Worm (Caenorhabditis elegans) whole organism, L1 larva: ENCODE measurements around the gene K11H12.9.

Experiments used
- C04F5.9 ChIP-seq: sonication (generic microtip); optimal IDR thresholded peaks from 2 replicates; lab custom pipeline; 2016; ENCODE audit warnings: missing genetic modification characterization, missing compliant biosample characterization
- C16A3.4 ChIP-seq: fragments of 150-350 bp; optimal IDR thresholded peaks from 2 replicates; lab custom pipeline; 2014; ENCODE audit warnings: missing biosample characterization, missing genetic modification characterization
- Y116A8C.19 ChIP-seq: sonication (generic microtip); optimal IDR thresholded peaks from 2 replicates; lab custom pipeline; 2016; ENCODE audit warnings: missing compliant biosample characterization, missing genetic modification characterization, borderline replicate concordance
- ama-1 ChIP-seq: fragments of 150-350 bp; optimal IDR thresholded peaks from 2 replicates; lab custom pipeline; 2014
- blmp-1 ChIP-seq: fragments of 150-350 bp; optimal IDR thresholded peaks from 2 replicates; lab custom pipeline; 2014; ENCODE audit warnings: missing biosample characterization, missing genetic modification characterization
- ceh-8 ChIP-seq: fragments of 200-800 bp; sonication (Bioruptor generic); optimal IDR thresholded peaks from 2 replicates; lab custom pipeline; 2018; ENCODE audit warnings: mild to moderate bottlenecking, missing genetic modification characterization, moderate library complexity, missing compliant biosample characterization
- ceh-82 ChIP-seq, 3 experiments: fragments of 150-350 bp in 1 of 3; sonication (generic microtip) in 2 of 3; optimal IDR thresholded peaks; 2 replicates each; lab custom pipeline; 2014 to 2017; ENCODE audit warnings: missing biosample characterization in 3 of 3, missing genetic modification characterization in 3 of 3
- ces-1 ChIP-seq: fragments of 150-350 bp; optimal IDR thresholded peaks from 2 replicates; lab custom pipeline; 2014; ENCODE audit warnings: missing biosample characterization, missing genetic modification reagents, missing genetic modification characterization
- efl-1 ChIP-seq, 4 experiments: fragments of 150-350 bp; optimal IDR thresholded peaks in 3 of 4; peaks in 1 of 4; 1 replicate in 1 of 4; 2 replicates in 3 of 4; lab custom pipeline; 2014; ENCODE audit warnings: missing biosample characterization in 2 of 4, missing genetic modification characterization in 2 of 4, missing genetic modification reagents in 2 of 4
- efl-3 ChIP-seq: fragments of 200-800 bp; sonication (Bioruptor generic); optimal IDR thresholded peaks from 2 replicates; lab custom pipeline; 2018; ENCODE audit warnings: mild to moderate bottlenecking, missing genetic modification characterization, missing compliant biosample characterization
- elt-2 ChIP-seq: sonication (generic microtip); optimal IDR thresholded peaks from 2 replicates; lab custom pipeline; 2016; ENCODE audit warnings: missing genetic modification characterization, mild to moderate bottlenecking, inconsistent platforms, missing compliant biosample characterization, missing genetic modification reagents
- elt-3 ChIP-seq, 6 experiments: fragments of 150-350 bp in 1 of 6; sonication (generic microtip); optimal IDR thresholded peaks; 2 replicates each; lab custom pipeline; 2017 to 2018; ENCODE audit warnings: missing biosample characterization in 6 of 6, missing genetic modification characterization in 6 of 6, inconsistent platforms in 1 of 6
- fkh-10 ChIP-seq: sonication (generic microtip); optimal IDR thresholded peaks from 2 replicates; lab custom pipeline; 2017; ENCODE audit warnings: missing biosample characterization, missing genetic modification reagents, missing genetic modification characterization
- fkh-4 ChIP-seq: sonication (generic microtip); optimal IDR thresholded peaks from 2 replicates; lab custom pipeline; 2016; ENCODE audit warnings: missing compliant biosample characterization, missing genetic modification characterization, borderline replicate concordance
- fkh-8 ChIP-seq: sonication (generic microtip); optimal IDR thresholded peaks from 2 replicates; lab custom pipeline; 2016; ENCODE audit warnings: mild to moderate bottlenecking, missing genetic modification characterization, missing compliant biosample characterization
- hlh-17 ChIP-seq: fragments of 200-800 bp; sonication (Bioruptor generic); optimal IDR thresholded peaks from 2 replicates; lab custom pipeline; 2018; ENCODE audit warnings: missing genetic modification characterization, mild to moderate bottlenecking, missing compliant biosample characterization, moderate library complexity, borderline replicate concordance
- hlh-4 ChIP-seq: sonication (generic microtip); optimal IDR thresholded peaks from 2 replicates; lab custom pipeline; 2016; ENCODE audit warnings: mild to moderate bottlenecking, missing genetic modification characterization, missing compliant biosample characterization
- irx-1 ChIP-seq: sonication (generic microtip); optimal IDR thresholded peaks from 2 replicates; lab custom pipeline; 2016; ENCODE audit warnings: missing genetic modification characterization, missing compliant biosample characterization
- lin-35 ChIP-seq, 2 experiments: fragments of 150-350 bp; optimal IDR thresholded peaks; 2 replicates each; lab custom pipeline; 2014; ENCODE audit warnings: missing biosample characterization in 2 of 2, missing genetic modification characterization in 2 of 2, missing genetic modification reagents in 2 of 2
- lsy-2 ChIP-seq, 2 experiments: fragments of 150-350 bp; optimal IDR thresholded peaks; 2 replicates each; lab custom pipeline; 2014; ENCODE audit warnings: missing biosample characterization in 2 of 2, missing genetic modification characterization in 2 of 2
- mab-9 ChIP-seq: fragments of 200-800 bp; sonication (Bioruptor generic); IDR thresholded peaks from 2 replicates; pipeline ENCODE4 v1.3.6; 2022; ENCODE audit warnings: missing genetic modification reagents, missing genetic modification characterization, missing compliant biosample characterization
- mep-1 ChIP-seq: fragments of 150-350 bp; optimal IDR thresholded peaks from 2 replicates; lab custom pipeline; 2014; ENCODE audit warnings: missing biosample characterization, missing genetic modification characterization
- nhr-11 ChIP-seq: fragments of 150-350 bp; optimal IDR thresholded peaks from 2 replicates; lab custom pipeline; 2014; ENCODE audit warnings: missing biosample characterization, missing genetic modification characterization
- nhr-12 ChIP-seq: sonication (generic microtip); optimal IDR thresholded peaks from 2 replicates; lab custom pipeline; 2017; ENCODE audit warnings: missing biosample characterization, missing genetic modification characterization
- nhr-19 ChIP-seq: fragments of 200-800 bp; sonication (Bioruptor generic); conservative IDR thresholded peaks from 2 replicates; pipeline ENCODE4 v1.3.6; 2022; ENCODE audit warnings: missing genetic modification characterization, missing compliant biosample characterization
- nhr-20 ChIP-seq: sonication (generic microtip); optimal IDR thresholded peaks from 2 replicates; lab custom pipeline; 2016; ENCODE audit warnings: mild to moderate bottlenecking, missing genetic modification characterization, missing compliant biosample characterization
- nhr-237 ChIP-seq: fragments of 150-350 bp; optimal IDR thresholded peaks from 2 replicates; lab custom pipeline; 2014; ENCODE audit warnings: missing biosample characterization, missing genetic modification characterization
- nhr-47 ChIP-seq: sonication (generic microtip); optimal IDR thresholded peaks from 2 replicates; lab custom pipeline; 2016; ENCODE audit warnings: mild to moderate bottlenecking, missing genetic modification characterization, moderate library complexity, missing compliant biosample characterization
- nhr-85 ChIP-seq: sonication (generic microtip); peaks from one replicate; lab custom pipeline; 2016; ENCODE audit warnings: missing genetic modification characterization, inconsistent platforms, missing compliant biosample characterization
- nhr-90 ChIP-seq: sonication (generic microtip); optimal IDR thresholded peaks from 2 replicates; lab custom pipeline; 2016; ENCODE audit warnings: mild to moderate bottlenecking, missing genetic modification characterization, missing compliant biosample characterization; ENCODE audit not compliant: poor library complexity
- rnt-1 ChIP-seq: sonication (generic microtip); optimal IDR thresholded peaks from 2 replicates; lab custom pipeline; 2016; ENCODE audit warnings: mild to moderate bottlenecking, missing genetic modification characterization, moderate library complexity, missing compliant biosample characterization
- skn-1 ChIP-seq: fragments of 150-350 bp; optimal IDR thresholded peaks from 2 replicates; lab custom pipeline; 2014; ENCODE audit warnings: missing biosample characterization, missing genetic modification characterization
- sox-4 ChIP-seq: sonication (generic microtip); optimal IDR thresholded peaks from 2 replicates; lab custom pipeline; 2016; ENCODE audit warnings: missing genetic modification characterization, missing compliant biosample characterization
- sptf-1 ChIP-seq: fragments of 150-350 bp; optimal IDR thresholded peaks from 2 replicates; lab custom pipeline; 2014; ENCODE audit warnings: missing biosample characterization, missing genetic modification characterization
- sup-37 ChIP-seq: fragments of 200-800 bp; sonication (Bioruptor generic); optimal IDR thresholded peaks from 2 replicates; lab custom pipeline; 2018; ENCODE audit warnings: mild to moderate bottlenecking, missing genetic modification characterization, missing compliant biosample characterization
- swsn-7 ChIP-seq: sonication (generic microtip); optimal IDR thresholded peaks from 2 replicates; lab custom pipeline; 2016; ENCODE audit warnings: missing genetic modification characterization, missing compliant biosample characterization
- unc-130 ChIP-seq: fragments of 150-350 bp; optimal IDR thresholded peaks from 2 replicates; lab custom pipeline; 2017; ENCODE audit warnings: missing biosample characterization, missing genetic modification characterization, inconsistent platforms
- unc-86 ChIP-seq: sonication (generic microtip); optimal IDR thresholded peaks from 2 replicates; lab custom pipeline; 2016; ENCODE audit warnings: missing genetic modification characterization, missing compliant biosample characterization
- vab-15 ChIP-seq: sonication (generic microtip); optimal IDR thresholded peaks from 2 replicates; lab custom pipeline; 2017; ENCODE audit warnings: missing genotype, mild to moderate bottlenecking, missing genetic modification characterization, missing compliant biosample characterization

K11H12.9 gene

DNA sequence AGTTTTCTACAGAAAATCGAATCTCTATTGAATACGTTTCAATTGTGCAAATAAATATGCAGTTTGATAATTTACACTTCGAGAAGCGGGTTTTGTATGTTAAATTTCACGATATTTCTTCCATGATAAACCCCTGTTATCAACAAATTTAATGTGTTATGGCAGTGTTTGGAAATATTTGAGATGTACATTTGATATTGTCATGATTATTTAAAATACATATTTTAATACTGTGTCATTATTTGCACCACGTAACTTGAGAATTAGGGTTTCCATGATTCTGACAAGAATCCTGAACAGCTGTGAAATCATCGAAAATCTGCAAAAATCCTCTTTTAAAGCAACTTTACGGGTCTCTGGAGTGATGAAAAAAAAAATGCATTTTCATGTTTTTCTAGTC, 21.0 kb downstream of the K11H12.9 start, which contains the start of gene K11H12.11:
Gene K11H12.11, minus strand, starts transcription at position 101 of the 400 bp plus-strand sequence.
- no peak for TF ChIP-seq nhr-19 (GFP tag; lab: Robert Waterston, UW)
- TF ChIP-seq nhr-12 (tag; lab: Kevin White, UChicago) = no peak
- TF ChIP-seq ceh-82 (tag; optimal IDR thresholded peaks at IDR 0.05; lab: Kevin White, UChicago) = no peak
- no peak for TF ChIP-seq efl-1 (optimal IDR thresholded peaks at IDR 0.05; lab: Kevin White, UChicago)
- TF ChIP-seq efl-1 (GFP tag; optimal IDR thresholded peaks at IDR 0.05 in 1 of 2; lab: Kevin White, UChicago) = peak in 1 of 2 experiments; percentile 35
- peak; percentile 6 for TF ChIP-seq nhr-85
- no peak for TF ChIP-seq unc-130
- TF ChIP-seq efl-3 (GFP tag; lab: Kevin White, UChicago) = no peak
- TF ChIP-seq, all 84 proteins: peak for 2

DNA sequence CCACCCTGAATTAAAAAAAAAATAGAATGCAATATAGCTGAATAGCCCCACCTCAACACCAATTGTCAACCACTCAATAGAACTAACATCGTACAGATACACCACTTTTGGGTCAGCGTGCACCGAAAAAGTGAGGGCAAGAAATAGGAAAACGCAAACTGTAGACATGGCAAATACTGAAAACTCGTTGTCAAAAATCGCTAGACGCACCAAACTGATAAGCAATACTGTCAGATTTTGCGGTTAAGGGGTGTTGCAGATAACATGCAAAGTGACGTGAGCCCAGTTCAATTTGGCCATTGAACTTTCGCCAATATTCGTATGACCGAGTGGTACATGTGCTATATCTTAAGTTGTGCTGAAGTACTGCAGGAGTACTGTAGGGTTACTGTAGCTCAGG, 23.8 kb downstream of the K11H12.9 start, which contains the start of gene K11H12.3:
Gene K11H12.3, minus strand, starts transcription at position 168 of the 400 bp plus-strand sequence.
- TF ChIP-seq sox-4 (tag; lab: Kevin White, UChicago) (no peak), elt-2 (tag; lab: Kevin White, UChicago) (peak; percentile 33), nhr-19 (GFP tag; lab: Robert Waterston, UW) (no peak), lin-35 (GFP tag; optimal IDR thresholded peaks at IDR 0.05; lab: Kevin White, UChicago) (peak in 1 of 2 experiments; percentile 4), fkh-10 (GFP tag; lab: Kevin White, UChicago) (no peak), lsy-2 (tag; optimal IDR thresholded peaks at IDR 0.05; lab: Kevin White, UChicago) (no peak), vab-15 (tag; lab: Kevin White, UChicago) (no peak), efl-1 (optimal IDR thresholded peaks at IDR 0.05; lab: Kevin White, UChicago) (no peak), efl-1 (GFP tag; optimal IDR thresholded peaks at IDR 0.05 in 1 of 2; lab: Kevin White, UChicago) (peak in 1 of 2 experiments; percentile 29), ces-1 (GFP tag; lab: Kevin White, UChicago) (no peak), fkh-8 (tag; lab: Kevin White, UChicago) (no peak), hlh-4 (tag; lab: Kevin White, UChicago) (no peak), rnt-1 (no peak), irx-1 (tag; lab: Kevin White, UChicago) (no peak), nhr-11 (tag; lab: Kevin White, UChicago) (no peak), unc-86 (tag; lab: Kevin White, UChicago) (no peak), nhr-90 (tag; lab: Kevin White, UChicago) (no peak), Y116A8C.19 (tag; lab: Kevin White, UChicago) (no peak), mab-9 (GFP tag; lab: Robert Waterston, UW) (no peak), sup-37 (no peak), efl-3 (GFP tag; lab: Kevin White, UChicago) (no peak), swsn-7 (no peak), ceh-8 (no peak), ama-1 (no peak)

DNA sequence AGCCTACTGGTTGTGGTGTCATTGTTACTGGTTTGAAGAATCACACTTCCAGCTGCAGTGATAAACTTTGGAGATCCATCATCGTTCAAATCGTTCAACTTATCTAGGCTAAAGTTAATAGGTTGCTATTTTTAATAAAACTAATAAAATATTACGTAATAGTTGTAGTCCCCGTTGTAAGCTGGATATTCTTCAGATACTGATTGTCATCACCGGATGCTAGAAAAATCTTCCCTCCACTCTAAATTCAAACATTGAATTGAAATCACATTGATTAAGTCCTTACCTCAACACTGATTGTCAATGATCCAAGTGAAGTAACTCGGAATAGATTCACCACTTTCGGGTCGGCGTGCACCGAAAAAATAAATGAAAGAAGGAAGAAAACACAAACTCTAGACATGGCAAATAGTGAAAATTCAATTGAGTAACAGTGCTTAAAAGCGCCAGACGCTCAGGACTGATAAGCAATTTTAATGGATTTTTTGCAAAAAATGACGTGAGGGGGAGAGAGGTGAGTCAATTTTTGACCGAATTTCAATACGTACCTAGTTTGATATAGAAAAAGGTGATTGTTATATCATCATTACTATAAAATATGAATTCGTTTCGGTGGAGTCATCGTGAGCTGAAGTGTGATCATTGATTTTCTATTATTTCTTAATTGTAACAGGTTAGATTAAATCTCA, 26.1 kb downstream of the K11H12.9 start, which contains the start of the genes K11H12.4 and K11H12.10:
Gene K11H12.4, minus strand, starts transcription at position 413 of the 689 bp plus-strand sequence.
Gene K11H12.10, plus strand, starts transcription at position 605 of the 689 bp plus-strand sequence.
- no peak for TF ChIP-seq efl-1 (optimal IDR thresholded peaks at IDR 0.05; lab: Kevin White, UChicago)
- peak in 1 of 2 experiments; percentile 60 for TF ChIP-seq efl-1 (GFP tag; optimal IDR thresholded peaks at IDR 0.05 in 1 of 2; lab: Kevin White, UChicago)
- no peak for TF ChIP-seq nhr-237 (tag; lab: Kevin White, UChicago)
- peak; percentile 43 for TF ChIP-seq elt-2 (tag; lab: Kevin White, UChicago)
- no peak for TF ChIP-seq C16A3.4 (tag; lab: Kevin White, UChicago)
- peak; percentile 44 for TF ChIP-seq nhr-85

- TF ChIP-seq nhr-47 (tag; lab: Kevin White, UChicago) (no peak), blmp-1 (tag; lab: Kevin White, UChicago) (no peak), fkh-4 (tag; lab: Kevin White, UChicago) (no peak), C04F5.9 (no peak), lsy-2 (tag; optimal IDR thresholded peaks at IDR 0.05; lab: Kevin White, UChicago) (no peak), lin-35 (GFP tag; optimal IDR thresholded peaks at IDR 0.05; lab: Kevin White, UChicago) (no peak), mep-1 (tag; lab: Kevin White, UChicago) (no peak), elt-3 (tag; optimal IDR thresholded peaks at IDR 0.05; lab: Kevin White, UChicago) (no peak), nhr-12 (tag; lab: Kevin White, UChicago) (no peak), skn-1 (tag; lab: Kevin White, UChicago) (no peak), sptf-1 (tag; lab: Kevin White, UChicago) (no peak), hlh-17 (GFP tag; lab: Kevin White, UChicago) (no peak), nhr-20 (tag; lab: Kevin White, UChicago) (no peak)
These were observed 26.8 kb downstream of the K11H12.9 start, which contains the start of gene K11H12.5 for ce11 chrIV:676280-676679. TSS of gene K11H12.5 (plus strand) at chrIV:676580.
